Worm (Caenorhabditis elegans): ENCODE results near the gene T05C7.4.

DNA sequence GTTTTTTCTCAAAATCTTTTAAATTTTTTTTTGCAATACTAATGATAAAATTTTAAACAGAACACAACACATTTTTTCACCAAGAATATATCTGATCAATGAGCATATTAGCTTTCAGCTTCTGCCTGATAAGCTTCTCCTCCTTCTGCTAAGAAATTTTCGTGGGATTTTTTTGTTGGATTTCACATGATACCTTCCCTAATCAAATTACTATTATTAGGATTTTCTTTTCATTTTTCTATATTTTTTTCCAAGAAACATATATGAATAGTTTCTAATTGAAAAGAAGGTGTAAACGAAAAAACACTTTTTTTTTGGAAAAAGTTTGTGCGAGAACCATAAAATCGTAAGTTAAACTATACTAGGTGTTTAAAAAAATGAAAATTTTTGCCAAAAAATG lies 19.7 kb upstream of the T05C7.4 start:
- no peak for TF ChIP-seq ztf-23 (GFP tag; IDR thresholded peaks at IDR 0.05)
- TF ChIP-seq cog-1 (tag; optimal IDR thresholded peaks at IDR 0.05) = no peak
- TF ChIP-seq ztf-29 (GFP tag; IDR thresholded peaks at IDR 0.05) = no peak
- no peak for TF ChIP-seq tab-1 (GFP tag; IDR thresholded peaks at IDR 0.05)
- TF ChIP-seq T22C8.4 (GFP tag; IDR thresholded peaks at IDR 0.05) = no peak
- no peak for TF ChIP-seq flt-1 (GFP tag; IDR thresholded peaks at IDR 0.05)
- no peak for TF ChIP-seq med-1 (GFP tag; optimal IDR thresholded peaks at IDR 0.05; ENCODE audit: insufficient read depth)
- TF ChIP-seq klf-2 (GFP tag; conservative IDR thresholded peaks at IDR 0.05) = no peak

Data from whole organism, midembryonic.